Fruit fly (Drosophila melanogaster): ENCODE results near the gene Ctl2.

The Ctl2 gene

DNA sequence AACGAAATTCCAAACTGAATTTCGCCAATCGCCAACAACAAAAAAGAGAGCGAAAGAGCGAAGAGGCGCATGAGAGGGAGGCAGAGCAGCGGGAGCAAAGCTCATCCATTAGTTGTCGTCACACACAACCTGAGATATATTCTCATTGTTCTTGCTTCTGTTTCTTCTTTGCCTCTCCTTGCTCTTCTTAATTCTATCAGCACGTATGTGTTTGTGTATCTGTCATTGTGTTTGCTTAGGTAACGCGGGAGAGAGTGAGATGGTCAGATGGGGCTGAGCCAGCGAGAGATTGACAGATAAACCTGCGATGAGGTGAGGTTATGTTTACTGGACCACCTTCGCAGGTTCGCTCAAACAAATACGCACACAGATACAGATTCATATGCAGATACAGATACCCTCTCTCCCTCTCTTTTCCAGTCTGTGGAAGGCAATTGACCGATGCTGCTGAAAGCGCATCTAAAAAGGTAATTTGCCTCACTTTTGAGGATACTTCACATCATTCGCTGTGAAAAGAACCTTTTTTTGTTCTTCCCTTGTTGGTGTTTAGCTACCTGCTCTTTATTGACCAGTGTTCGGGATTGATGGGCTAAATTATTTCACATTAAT lies 49.1 kb upstream of the Ctl2 start (continued):
- peak; percentile 14 for TF ChIP-seq wek (GFP tag; optimal IDR thresholded peaks at IDR 0.05)
- TF ChIP-seq HLHmδ (GFP tag; optimal IDR thresholded peaks at IDR 0.05) = peak; percentile 78
- no peak for TF ChIP-seq CG13296 (GFP tag; optimal IDR thresholded peaks at IDR 0.05)
- no peak for TF ChIP-seq CG17802 (tag; optimal IDR thresholded peaks at IDR 0.05)
- peak; percentile 10 for TF ChIP-seq CG3163 (GFP tag; optimal IDR thresholded peaks at IDR 0.05)
- TF ChIP-seq sens (GFP tag) = peak; percentile 31
- TF ChIP-seq CG10543 (GFP tag; optimal IDR thresholded peaks at IDR 0.05) = peak; percentile 29
- TF ChIP-seq cg (GFP tag; optimal IDR thresholded peaks at IDR 0.05) = peak; percentile 91
- TF ChIP-seq Hr78 (GFP tag; optimal IDR thresholded peaks at IDR 0.05) = peak in 1 of 2 experiments; percentile 6
- peak; percentile 13 for TF ChIP-seq Vsx1 (GFP tag; optimal IDR thresholded peaks at IDR 0.05)
- TF ChIP-seq Atf6 (GFP tag; IDR thresholded peaks at IDR 0.05) = 0 out of 2 replicates have a peak, but pooled peaks have one; percentile 13
- peak; percentile 64 for TF ChIP-seq ci (GFP tag; IDR thresholded peaks at IDR 0.05)
- TF ChIP-seq CrebB (tag; optimal IDR thresholded peaks at IDR 0.05) = peak; percentile 55
- peak in 1 of 2 experiments; percentile 10 for TF ChIP-seq bsh (GFP tag; optimal IDR thresholded peaks at IDR 0.05)
- TF ChIP-seq grn (GFP tag; optimal IDR thresholded peaks at IDR 0.05) = peak; percentile 90
- peak; percentile 29 for TF ChIP-seq CG8924 (tag; optimal IDR thresholded peaks at IDR 0.05)
- peak; percentile 61 for TF ChIP-seq mirr (GFP tag; optimal IDR thresholded peaks at IDR 0.05)
- TF ChIP-seq CG10565 (GFP tag; optimal IDR thresholded peaks at IDR 0.05) = no peak
- peak; percentile 70 for TF ChIP-seq Kr (GFP tag; optimal IDR thresholded peaks at IDR 0.05)
- peak; percentile 32 for TF ChIP-seq sd (tag; optimal IDR thresholded peaks at IDR 0.05)
- 0 out of 2 replicates have a peak, but pooled peaks have one; percentile 27 for TF ChIP-seq sna (GFP tag; IDR thresholded peaks at IDR 0.05; ENCODE audit: partially characterized antibody)
- TF ChIP-seq jumu (GFP tag; optimal IDR thresholded peaks at IDR 0.05) = no peak
- no peak for TF ChIP-seq ato (GFP tag; IDR thresholded peaks at IDR 0.05; ENCODE audit: partially characterized antibody)
- peak; percentile 26 for TF ChIP-seq psq (GFP tag; optimal IDR thresholded peaks at IDR 0.05)
- TF ChIP-seq HHEX (GFP tag; optimal IDR thresholded peaks at IDR 0.05) = peak; percentile 15
- TF ChIP-seq CG8281 (tag; optimal IDR thresholded peaks at IDR 0.05) = no peak
- TF ChIP-seq peb (GFP tag; IDR thresholded peaks at IDR 0.05) = no peak
- peak; percentile 30 for TF ChIP-seq Fer1 (GFP tag; optimal IDR thresholded peaks at IDR 0.05)
- peak; percentile 0 for TF ChIP-seq MTF-1 (GFP tag; optimal IDR thresholded peaks at IDR 0.05; ENCODE audit: borderline replicate concordance)
- no peak for TF ChIP-seq CG3407 (GFP tag; optimal IDR thresholded peaks at IDR 0.05)
- peak; percentile 10 for TF ChIP-seq CG2678 (tag; optimal IDR thresholded peaks at IDR 0.05)
- peak; percentile 41; the same call in 1 of the 2 replicates for TF ChIP-seq CG10321 (GFP tag; IDR thresholded peaks at IDR 0.05)
- peak; percentile 43 for TF ChIP-seq CG12071 (GFP tag; optimal IDR thresholded peaks at IDR 0.05)
- peak; percentile 51 to 84 for TF ChIP-seq Trl (optimal IDR thresholded peaks at IDR 0.05)
- no peak for TF ChIP-seq Trl (GFP tag; optimal IDR thresholded peaks at IDR 0.05)
- TF ChIP-seq Blimp-1 (GFP tag; optimal IDR thresholded peaks at IDR 0.05) = peak; percentile 29
- TF ChIP-seq Mes4 (GFP tag; optimal IDR thresholded peaks at IDR 0.05) = no peak
- no peak for TF ChIP-seq CG8290 (GFP tag; optimal IDR thresholded peaks at IDR 0.05)
- TF ChIP-seq CG8290 (tag; optimal IDR thresholded peaks at IDR 0.05) = peak in 1 of 2 experiments; percentile 38
- TF ChIP-seq twi (tag; optimal IDR thresholded peaks at IDR 0.05) = peak; percentile 35
- TF ChIP-seq Ets65A (GFP tag) = peak; percentile 49
- peak; percentile 14 for TF ChIP-seq PHDP (tag; optimal IDR thresholded peaks at IDR 0.05)
- peak; percentile 59 for TF ChIP-seq Med (GFP tag)
- TF ChIP-seq nom (GFP tag; optimal IDR thresholded peaks at IDR 0.05) = peak; percentile 70
- TF ChIP-seq tll (GFP tag; optimal IDR thresholded peaks at IDR 0.05) = peak in 1 of 2 experiments; percentile 89
- no peak for TF ChIP-seq CG9727 (GFP tag; optimal IDR thresholded peaks at IDR 0.05)
- TF ChIP-seq CG13894 (tag; optimal IDR thresholded peaks at IDR 0.05) = peak; percentile 49
- TF ChIP-seq z (GFP tag; IDR thresholded peaks at IDR 0.05) = no peak
- peak; percentile 2 for TF ChIP-seq CG5180 (GFP tag; optimal IDR thresholded peaks at IDR 0.05)
